Fruit fly (Drosophila melanogaster) whole organism, adult: ENCODE data around the gene EAChm.

Experiments used
- CG11617 ChIP-seq: fragments of 200-800 bp; sonication (Bioruptor generic); optimal IDR thresholded peaks from 2 replicates; lab custom pipeline; 2017; ENCODE audit warnings: mild to moderate bottlenecking, missing biosample characterization, missing genetic modification reagents, missing genetic modification characterization
- CG12768 ChIP-seq: fragments of 200-800 bp; sonication (Bioruptor generic); optimal IDR thresholded peaks from 2 replicates; lab custom pipeline; 2017; ENCODE audit warnings: missing biosample characterization, missing genetic modification characterization, mild to moderate bottlenecking, moderate library complexity, missing genetic modification reagents
- CG14711 ChIP-seq: fragments of 200-800 bp; sonication (Bioruptor generic); optimal IDR thresholded peaks from 2 replicates; lab custom pipeline; 2018; ENCODE audit warnings: missing biosample characterization, mild to moderate bottlenecking, missing genetic modification characterization, moderate library complexity
- CG1620 ChIP-seq: fragments of 200-800 bp; sonication (Bioruptor generic); optimal IDR thresholded peaks from 2 replicates; lab custom pipeline; 2016; ENCODE audit warnings: missing biosample characterization, missing genetic modification characterization
- CG33017 ChIP-seq: fragments of 200-800 bp; sonication (Bioruptor generic); optimal IDR thresholded peaks from 2 replicates; lab custom pipeline; 2018; ENCODE audit warnings: missing biosample characterization, mild to moderate bottlenecking, missing genetic modification characterization, moderate library complexity
- CG5204 ChIP-seq: fragments of 200-800 bp; sonication (Bioruptor generic); optimal IDR thresholded peaks from 2 replicates; lab custom pipeline; 2016; ENCODE audit warnings: missing biosample characterization, missing genetic modification characterization
- CG7045 ChIP-seq: fragments of 200-800 bp; sonication (Bioruptor generic); optimal IDR thresholded peaks from 2 replicates; lab custom pipeline; 2017; ENCODE audit warnings: missing biosample characterization, mild to moderate bottlenecking, missing genetic modification characterization
- CG7101 ChIP-seq: fragments of 200-800 bp; sonication (Bioruptor generic); optimal IDR thresholded peaks from 2 replicates; lab custom pipeline; 2018; ENCODE audit warnings: missing biosample characterization, mild to moderate bottlenecking, missing genetic modification characterization, moderate library complexity
- Clk ChIP-seq: fragments of 200-800 bp; sonication (Bioruptor generic); optimal IDR thresholded peaks from 2 replicates; lab custom pipeline; 2017; ENCODE audit warnings: missing biosample characterization, missing genetic modification characterization
- Crg-1 ChIP-seq: fragments of 200-800 bp; sonication (Bioruptor generic); optimal IDR thresholded peaks from 2 replicates; lab custom pipeline; 2016; ENCODE audit warnings: missing biosample characterization, missing genetic modification characterization
- Hr96 ChIP-seq: fragments of 200-800 bp; sonication (Bioruptor generic); optimal IDR thresholded peaks from 2 replicates; lab custom pipeline; 2016; ENCODE audit warnings: missing biosample characterization, missing genetic modification characterization
- Mnt ChIP-seq: fragments of 200-800 bp; sonication (Bioruptor generic); optimal IDR thresholded peaks from 2 replicates; lab custom pipeline; 2016; ENCODE audit warnings: missing biosample characterization, mild to moderate bottlenecking, missing genetic modification characterization
- bab1 ChIP-seq: fragments of 200-800 bp; sonication (Bioruptor generic); optimal IDR thresholded peaks from 3 replicates; lab custom pipeline; 2019; ENCODE audit warnings: missing biosample characterization, mild to moderate bottlenecking, missing genetic modification characterization, moderate library complexity
- cic ChIP-seq: fragments of 200-800 bp; sonication (Bioruptor generic); optimal IDR thresholded peaks from 2 replicates; lab custom pipeline; 2017; ENCODE audit warnings: missing biosample characterization, mild to moderate bottlenecking, missing genetic modification characterization, moderate library complexity
- cnc ChIP-seq, 2 experiments: fragments of >200 bp; optimal IDR thresholded peaks; 2 replicates each; lab custom pipeline; 2017
- kay ChIP-seq: fragments of 200-800 bp; sonication (Bioruptor generic); peaks from one replicate; lab custom pipeline; 2016; ENCODE audit warnings: missing biosample characterization, missing genetic modification characterization, borderline replicate concordance
- ovo ChIP-seq: fragments of 200-800 bp; sonication (Bioruptor generic); optimal IDR thresholded peaks from 2 replicates; lab custom pipeline; 2016; ENCODE audit warnings: missing biosample characterization, missing genetic modification characterization
- pad ChIP-seq: fragments of 200-800 bp; sonication (Bioruptor generic); optimal IDR thresholded peaks from 3 replicates; lab custom pipeline; 2017; ENCODE audit warnings: missing biosample characterization, missing genetic modification characterization, mild to moderate bottlenecking, moderate library complexity, missing genetic modification reagents
- tj ChIP-seq: fragments of 200-800 bp; sonication (Bioruptor generic); optimal IDR thresholded peaks from 3 replicates; lab custom pipeline; 2017; ENCODE audit warnings: missing biosample characterization, mild to moderate bottlenecking, missing genetic modification characterization, moderate library complexity
- toe ChIP-seq: fragments of 200-800 bp; sonication (Bioruptor generic); optimal IDR thresholded peaks from 2 replicates; lab custom pipeline; 2016; ENCODE audit warnings: missing biosample characterization, missing genetic modification characterization

The EAChm gene

DNA sequence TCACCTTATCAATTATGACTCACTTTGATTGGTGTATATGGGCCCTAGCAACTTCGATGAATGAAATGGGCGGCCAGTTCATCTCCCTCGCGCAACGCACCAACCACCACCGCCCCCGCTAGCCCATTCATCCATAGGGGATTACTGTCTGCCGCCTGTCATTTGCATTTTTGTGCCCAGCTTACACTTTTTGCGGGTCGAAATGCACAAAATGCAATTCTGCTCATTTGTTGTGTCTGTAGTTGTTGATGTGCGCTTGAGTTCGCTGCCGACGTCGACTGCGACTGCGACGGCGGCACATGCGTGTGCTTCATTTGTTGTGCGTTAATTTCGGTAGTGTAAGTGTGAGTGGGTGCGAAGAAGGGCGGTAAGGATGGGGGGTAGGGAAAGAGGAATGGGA, 46.4 kb downstream of the EAChm start:
- no peak for TF ChIP-seq toe (GFP tag; lab: Kevin White, UChicago)
- TF ChIP-seq tj, result peak; percentile 93
- TF ChIP-seq CG5204 (GFP tag; lab: Kevin White, UChicago), result no peak
- no peak for TF ChIP-seq kay (GFP tag; lab: Kevin White, UChicago)
- TF ChIP-seq Hr96 (GFP tag; lab: Kevin White, UChicago), result no peak
- no peak for TF ChIP-seq CG33017 (tag; lab: Kevin White, UChicago)

DNA sequence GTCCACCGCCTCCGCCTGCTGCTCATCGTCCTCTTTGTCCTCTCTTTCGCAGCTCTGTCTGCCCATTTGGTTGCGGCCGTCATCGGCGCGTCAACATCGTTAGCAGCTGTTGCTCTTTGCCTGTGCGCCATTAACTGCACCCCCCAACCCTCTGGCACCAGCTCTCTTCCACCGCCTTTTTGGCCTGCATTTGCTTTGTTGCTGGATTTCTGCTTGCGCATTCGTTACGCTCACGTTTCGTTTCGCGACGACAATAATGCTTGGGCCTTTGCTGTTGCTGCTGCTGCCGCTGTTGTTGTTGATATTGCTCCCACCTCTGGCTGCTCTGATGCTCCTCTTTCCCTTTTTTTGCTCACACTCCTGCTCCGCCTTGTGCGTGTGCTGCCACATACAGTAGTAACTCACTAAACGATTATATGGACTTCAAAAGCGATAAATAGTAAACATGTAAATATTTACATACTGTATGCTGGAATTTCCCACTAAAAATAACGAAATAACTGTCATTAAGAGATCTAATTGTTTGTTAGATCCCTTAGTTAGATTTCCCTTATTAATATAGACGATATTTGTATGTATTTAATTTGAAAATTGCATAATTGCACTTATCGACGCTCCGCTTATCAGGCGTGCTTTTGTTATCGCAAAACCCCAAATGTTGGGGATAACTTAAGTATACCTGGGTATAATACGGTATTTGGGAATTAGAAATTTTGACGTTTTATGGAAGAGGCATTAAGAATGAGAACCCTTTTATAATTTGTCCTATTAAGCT, 47.2 kb downstream of the EAChm start:
- TF ChIP-seq CG12768 (GFP tag; lab: Kevin White, UChicago) (no peak), tj (peak; percentile 86), CG14711 (no peak), bab1 (GFP tag; lab: Kevin White, UChicago) (no peak)

DNA sequence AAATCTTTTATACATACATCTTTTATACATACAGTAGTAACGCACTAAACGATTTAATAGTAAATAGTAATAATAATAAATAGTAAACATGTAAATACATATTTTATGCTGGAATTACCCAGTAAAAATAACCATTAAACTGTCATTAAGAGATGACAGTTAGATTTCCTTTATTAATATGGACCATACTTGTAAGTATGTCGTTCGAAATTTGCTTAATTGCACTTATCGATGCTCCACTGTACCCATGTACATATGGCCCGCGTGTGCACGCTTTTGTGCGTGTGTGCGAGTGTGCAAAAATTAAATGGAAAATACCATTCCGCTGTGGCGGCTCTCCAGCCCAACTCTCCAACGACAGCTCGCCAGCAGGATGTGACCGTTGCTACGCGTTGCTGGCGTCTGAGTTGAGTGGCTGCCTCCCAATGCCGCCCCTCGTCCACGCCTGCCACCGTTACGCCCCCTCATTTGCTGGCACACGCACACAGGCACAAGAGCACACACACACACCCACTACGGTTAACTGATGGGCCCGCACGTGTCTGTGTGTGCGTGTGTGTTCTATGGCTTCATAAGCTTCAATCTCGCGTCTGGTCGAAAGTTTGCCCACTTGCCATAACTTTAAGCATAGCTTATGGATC, 48.2 kb downstream of the EAChm start:
- no peak for TF ChIP-seq CG12768 (GFP tag; lab: Kevin White, UChicago)
- TF ChIP-seq pad (GFP tag; lab: Kevin White, UChicago), result peak; percentile 56
- no peak for TF ChIP-seq kay (GFP tag; lab: Kevin White, UChicago)

DNA sequence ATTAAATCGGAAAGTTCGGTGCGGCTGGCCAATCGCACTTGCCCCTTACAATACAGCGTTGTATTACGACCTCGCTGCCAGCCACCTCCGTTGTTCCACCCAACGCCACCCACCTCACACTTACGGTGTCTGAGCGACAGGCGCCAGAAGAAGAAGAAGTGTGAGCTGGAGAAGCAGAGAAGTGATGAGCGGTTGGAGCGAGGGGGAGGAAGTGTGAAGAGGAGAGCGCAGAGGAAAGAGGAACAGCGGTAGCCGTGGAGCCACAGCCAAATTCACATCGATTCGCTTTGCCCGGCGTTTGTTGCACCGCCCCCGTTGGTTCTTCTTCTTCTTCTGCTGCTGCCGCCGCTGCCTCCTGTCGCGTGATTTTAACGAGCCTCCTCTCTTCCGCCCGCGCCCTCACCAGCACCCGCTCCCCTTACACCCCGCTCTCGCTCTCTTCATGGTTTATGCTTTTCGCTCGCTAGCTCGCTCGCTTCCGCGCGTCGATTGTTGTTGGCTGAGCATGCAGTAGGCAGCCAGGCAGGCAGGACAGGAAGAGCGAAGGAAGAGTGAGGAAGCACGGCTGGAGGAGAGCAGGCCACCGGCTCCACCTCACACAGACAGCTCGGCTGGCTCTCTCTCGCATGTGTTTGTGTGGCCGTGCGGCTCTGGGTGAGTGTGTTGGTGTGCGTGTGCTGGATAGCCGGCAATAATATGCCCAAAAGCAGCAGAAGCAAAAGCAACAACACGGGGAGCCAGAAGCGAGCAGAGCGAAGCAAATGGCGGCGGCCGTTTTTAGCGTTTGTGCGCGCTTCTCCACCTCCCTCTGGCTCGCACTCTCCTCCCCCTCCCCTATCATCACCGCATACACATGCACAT, 49.6 kb downstream of the EAChm start:
- TF ChIP-seq CG33017 (tag; lab: Kevin White, UChicago), result no peak
- TF ChIP-seq CG1620 (GFP tag; lab: Kevin White, UChicago), result no peak
- no peak for TF ChIP-seq CG7045 (GFP tag; lab: Kevin White, UChicago)
- TF ChIP-seq CG7101 (tag; lab: Kevin White, UChicago), result no peak
- no peak for TF ChIP-seq Clk (GFP tag; lab: Kevin White, UChicago)
- no peak for TF ChIP-seq CG14711
- TF ChIP-seq kay (GFP tag; lab: Kevin White, UChicago), result no peak
- TF ChIP-seq ovo (GFP tag; lab: Kevin White, UChicago), result no peak
- peak; percentile 46 for TF ChIP-seq pad (GFP tag; lab: Kevin White, UChicago)
- peak; percentile 6 for TF ChIP-seq tj
- no peak for TF ChIP-seq Crg-1
- TF ChIP-seq CG12768 (GFP tag; lab: Kevin White, UChicago), result no peak
- TF ChIP-seq cic (GFP tag; lab: Kevin White, UChicago), result no peak
- no peak for TF ChIP-seq CG5204 (GFP tag; lab: Kevin White, UChicago)
- no peak for TF ChIP-seq CG11617
- no peak for TF ChIP-seq toe (GFP tag; lab: Kevin White, UChicago)
- no peak for TF ChIP-seq Hr96 (GFP tag; lab: Kevin White, UChicago)
- no peak for TF ChIP-seq Mnt (GFP tag; lab: Kevin White, UChicago)

DNA sequence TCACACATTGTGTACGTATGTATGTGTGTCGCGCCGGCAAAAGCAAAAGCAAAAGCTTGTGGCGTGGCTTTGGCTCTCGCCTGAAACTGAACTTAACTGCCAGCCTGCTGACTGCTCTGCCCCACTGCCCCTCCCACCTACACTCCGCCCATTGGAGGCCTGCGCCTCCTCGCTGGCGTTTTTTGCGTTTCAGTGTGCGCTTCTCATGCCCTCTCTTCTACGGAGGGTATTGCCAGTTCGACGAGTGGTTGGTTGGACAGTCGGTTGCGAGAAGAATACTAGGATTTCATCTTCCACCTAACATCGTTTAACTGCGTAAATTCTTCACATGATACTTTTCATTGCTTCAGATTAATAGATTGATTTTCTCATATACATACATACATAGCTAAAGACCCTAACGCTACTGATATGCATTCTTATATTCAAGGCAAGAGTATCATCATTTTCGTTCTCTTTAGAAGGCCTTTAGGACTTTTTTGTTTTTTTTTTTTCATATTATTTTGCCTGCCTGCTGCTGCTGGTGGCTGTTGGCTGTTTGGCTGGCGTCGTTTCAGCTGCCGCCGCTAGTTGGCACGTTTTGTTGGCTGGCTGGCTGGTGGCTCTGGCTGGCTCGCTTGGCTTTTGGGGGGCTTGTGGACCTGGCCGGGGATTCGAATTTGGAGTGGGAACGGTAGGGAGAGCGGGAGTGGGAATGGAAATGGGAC, 50.4 kb downstream of the EAChm start:
- TF ChIP-seq bab1 (GFP tag; lab: Kevin White, UChicago) (no peak), Hr96 (GFP tag; lab: Kevin White, UChicago) (peak; percentile 38), pad (GFP tag; lab: Kevin White, UChicago) (no peak), ovo (GFP tag; lab: Kevin White, UChicago) (no peak), CG7045 (GFP tag; lab: Kevin White, UChicago) (no peak), kay (GFP tag; lab: Kevin White, UChicago) (no peak), CG14711 (no peak), CG7101 (tag; lab: Kevin White, UChicago) (peak; percentile 23), cnc (optimal IDR thresholded peaks at IDR 0.05; lab: Kevin White, UChicago) (no peak), CG11617 (no peak), toe (GFP tag; lab: Kevin White, UChicago) (no peak), CG33017 (tag; lab: Kevin White, UChicago) (peak; percentile 39), CG1620 (GFP tag; lab: Kevin White, UChicago) (no peak), CG5204 (GFP tag; lab: Kevin White, UChicago) (peak; percentile 51), CG12768 (GFP tag; lab: Kevin White, UChicago) (peak; percentile 22)
